Worm (Caenorhabditis elegans) whole organism, L1 larva: Measurements from ENCODE around the gene W01B6.5.
A peak's percentile ranks its signal among the peaks of the same experiment; 100 is the strongest.

Experiments used
- C04F5.9 ChIP-seq: sonication (generic microtip); optimal IDR thresholded peaks from 2 replicates; lab custom pipeline; 2016; ENCODE audit warnings: missing genetic modification characterization, missing compliant biosample characterization
- Y116A8C.19 ChIP-seq: sonication (generic microtip); optimal IDR thresholded peaks from 2 replicates; lab custom pipeline; 2016; ENCODE audit warnings: missing compliant biosample characterization, missing genetic modification characterization, borderline replicate concordance
- aha-1 ChIP-seq: fragments of 150-350 bp; optimal IDR thresholded peaks from 2 replicates; lab custom pipeline; 2014; ENCODE audit warnings: missing biosample characterization, missing genetic modification characterization
- ceh-90 ChIP-seq: sonication (generic microtip); optimal IDR thresholded peaks from 2 replicates; lab custom pipeline; 2016; ENCODE audit warnings: missing genetic modification characterization, missing compliant biosample characterization
- dpl-1 ChIP-seq, 3 experiments: fragments of 150-350 bp in 2 of 3; sonication (generic microtip) in 1 of 3; optimal IDR thresholded peaks; 2 replicates each; lab custom pipeline; 2014 to 2017; ENCODE audit warnings: missing biosample characterization in 3 of 3, missing genetic modification characterization in 3 of 3, missing genetic modification reagents in 3 of 3
- dsc-1 ChIP-seq: sonication (generic microtip); optimal IDR thresholded peaks from 2 replicates; lab custom pipeline; 2016; ENCODE audit warnings: mild to moderate bottlenecking, missing genetic modification characterization, missing compliant biosample characterization
- efl-1 ChIP-seq, 4 experiments: fragments of 150-350 bp; optimal IDR thresholded peaks in 3 of 4; peaks in 1 of 4; 1 replicate in 1 of 4; 2 replicates in 3 of 4; lab custom pipeline; 2014; ENCODE audit warnings: missing biosample characterization in 2 of 4, missing genetic modification characterization in 2 of 4, missing genetic modification reagents in 2 of 4
- egl-27 ChIP-seq, 2 experiments: fragments of 150-350 bp in 1 of 2; sonication (generic microtip); optimal IDR thresholded peaks; 3 replicates each; lab custom pipeline; 2017 to 2018; ENCODE audit warnings: missing biosample characterization in 2 of 2, missing genetic modification characterization in 2 of 2, missing genetic modification reagents in 2 of 2
- elt-2 ChIP-seq: sonication (generic microtip); optimal IDR thresholded peaks from 2 replicates; lab custom pipeline; 2016; ENCODE audit warnings: missing genetic modification characterization, mild to moderate bottlenecking, inconsistent platforms, missing compliant biosample characterization, missing genetic modification reagents
- elt-3 ChIP-seq, 6 experiments: fragments of 150-350 bp in 1 of 6; sonication (generic microtip); optimal IDR thresholded peaks; 2 replicates each; lab custom pipeline; 2017 to 2018; ENCODE audit warnings: missing biosample characterization in 6 of 6, missing genetic modification characterization in 6 of 6, inconsistent platforms in 1 of 6
- fkh-10 ChIP-seq: sonication (generic microtip); optimal IDR thresholded peaks from 2 replicates; lab custom pipeline; 2017; ENCODE audit warnings: missing biosample characterization, missing genetic modification reagents, missing genetic modification characterization
- fos-1 ChIP-seq: fragments of 150-350 bp; optimal IDR thresholded peaks from 2 replicates; lab custom pipeline; 2014; ENCODE audit warnings: missing biosample characterization, missing genetic modification characterization
- jun-1 ChIP-seq: fragments of 150-350 bp; optimal IDR thresholded peaks from 2 replicates; lab custom pipeline; 2014; ENCODE audit warnings: missing biosample characterization, missing genetic modification reagents, missing genetic modification characterization
- lin-14 ChIP-seq: fragments of 200-800 bp; sonication (Bioruptor generic); optimal IDR thresholded peaks from 2 replicates; lab custom pipeline; 2018; ENCODE audit warnings: mild to moderate bottlenecking, missing genetic modification characterization, moderate library complexity, missing compliant biosample characterization
- lin-15B ChIP-seq: fragments of 150-350 bp; sonication (generic microtip); optimal IDR thresholded peaks from 3 replicates; lab custom pipeline; 2014; ENCODE audit warnings: missing biosample characterization, missing genetic modification characterization
- lin-35 ChIP-seq, 2 experiments: fragments of 150-350 bp; optimal IDR thresholded peaks; 2 replicates each; lab custom pipeline; 2014; ENCODE audit warnings: missing biosample characterization in 2 of 2, missing genetic modification characterization in 2 of 2, missing genetic modification reagents in 2 of 2
- lin-39 ChIP-seq: fragments of 150-350 bp; optimal IDR thresholded peaks from 2 replicates; lab custom pipeline; 2014; ENCODE audit warnings: missing biosample characterization, missing genetic modification reagents, missing genetic modification characterization
- lir-3 ChIP-seq: sonication (generic microtip); optimal IDR thresholded peaks from 2 replicates; lab custom pipeline; 2016; ENCODE audit warnings: mild to moderate bottlenecking, missing genetic modification characterization, moderate library complexity, missing compliant biosample characterization; ENCODE audit not compliant: poor library complexity
- mab-9 ChIP-seq: fragments of 200-800 bp; sonication (Bioruptor generic); IDR thresholded peaks from 2 replicates; pipeline ENCODE4 v1.3.6; 2022; ENCODE audit warnings: missing genetic modification reagents, missing genetic modification characterization, missing compliant biosample characterization
- mdl-1 ChIP-seq, 2 experiments: fragments of 150-350 bp; optimal IDR thresholded peaks; 2 replicates each; lab custom pipeline; 2014 to 2017; ENCODE audit warnings: missing biosample characterization in 2 of 2, missing genetic modification characterization in 2 of 2, inconsistent platforms in 1 of 2
- mep-1 ChIP-seq: fragments of 150-350 bp; optimal IDR thresholded peaks from 2 replicates; lab custom pipeline; 2014; ENCODE audit warnings: missing biosample characterization, missing genetic modification characterization
- nhr-12 ChIP-seq: sonication (generic microtip); optimal IDR thresholded peaks from 2 replicates; lab custom pipeline; 2017; ENCODE audit warnings: missing biosample characterization, missing genetic modification characterization
- nhr-237 ChIP-seq: fragments of 150-350 bp; optimal IDR thresholded peaks from 2 replicates; lab custom pipeline; 2014; ENCODE audit warnings: missing biosample characterization, missing genetic modification characterization
- nhr-28 ChIP-seq: fragments of 150-350 bp; optimal IDR thresholded peaks from 2 replicates; lab custom pipeline; 2014; ENCODE audit warnings: missing biosample characterization, missing genetic modification characterization
- nhr-71 ChIP-seq: sonication (generic microtip); optimal IDR thresholded peaks from 2 replicates; lab custom pipeline; 2016; ENCODE audit warnings: mild to moderate bottlenecking, missing genetic modification characterization, moderate library complexity, missing compliant biosample characterization
- nhr-76 ChIP-seq: sonication (generic microtip); optimal IDR thresholded peaks from 2 replicates; lab custom pipeline; 2017; ENCODE audit warnings: missing biosample characterization, missing genetic modification characterization
- nhr-77 ChIP-seq: fragments of 150-350 bp; optimal IDR thresholded peaks from 2 replicates; lab custom pipeline; 2014; ENCODE audit warnings: missing biosample characterization, missing genetic modification characterization
- pax-3 ChIP-seq: fragments of 200-800 bp; sonication (Bioruptor generic); optimal IDR thresholded peaks from 2 replicates; lab custom pipeline; 2018; ENCODE audit warnings: mild to moderate bottlenecking, missing genetic modification characterization, moderate library complexity, missing compliant biosample characterization
- snpc-4 ChIP-seq: fragments of 150-350 bp; optimal IDR thresholded peaks from 2 replicates; lab custom pipeline; 2014; ENCODE audit warnings: missing biosample characterization, missing genetic modification characterization
- snu-23 ChIP-seq: sonication (generic microtip); optimal IDR thresholded peaks from 2 replicates; lab custom pipeline; 2016; ENCODE audit warnings: missing genetic modification characterization, missing compliant biosample characterization
- sptf-1 ChIP-seq: fragments of 150-350 bp; optimal IDR thresholded peaks from 2 replicates; lab custom pipeline; 2014; ENCODE audit warnings: missing biosample characterization, missing genetic modification characterization
- sup-37 ChIP-seq: fragments of 200-800 bp; sonication (Bioruptor generic); optimal IDR thresholded peaks from 2 replicates; lab custom pipeline; 2018; ENCODE audit warnings: mild to moderate bottlenecking, missing genetic modification characterization, missing compliant biosample characterization
- swsn-7 ChIP-seq: sonication (generic microtip); optimal IDR thresholded peaks from 2 replicates; lab custom pipeline; 2016; ENCODE audit warnings: missing genetic modification characterization, missing compliant biosample characterization
- unc-130 ChIP-seq: fragments of 150-350 bp; optimal IDR thresholded peaks from 2 replicates; lab custom pipeline; 2017; ENCODE audit warnings: missing biosample characterization, missing genetic modification characterization, inconsistent platforms
- xbp-1 ChIP-seq: sonication (generic microtip); optimal IDR thresholded peaks from 2 replicates; lab custom pipeline; 2016; ENCODE audit warnings: missing genetic modification characterization, missing compliant biosample characterization
- zag-1 ChIP-seq: fragments of 150-350 bp; optimal IDR thresholded peaks from 2 replicates; lab custom pipeline; 2014; ENCODE audit warnings: missing biosample characterization, missing genetic modification characterization
- zip-4 ChIP-seq: fragments of 200-800 bp; sonication (Bioruptor generic); optimal IDR thresholded peaks from 2 replicates; lab custom pipeline; 2018; ENCODE audit warnings: mild to moderate bottlenecking, missing genetic modification characterization, moderate library complexity, missing compliant biosample characterization
- ztf-11 ChIP-seq, 2 experiments: sonication (generic microtip); optimal IDR thresholded peaks; 2 replicates each; lab custom pipeline; 2016 to 2017; ENCODE audit warnings: missing genetic modification characterization in 2 of 2, missing biosample characterization in 1 of 2, missing compliant biosample characterization in 1 of 2

Gene W01B6.5

ce11 chrIV:10062728-10063127 is 13.3 kb upstream of the W01B6.5 start, which contains the start of gene ipla-7 (continued):
- TF ChIP-seq mep-1 (no peak), lin-14 (GFP tag; lab: Kevin White, UChicago) (peak; percentile 80), nhr-71 (tag; lab: Kevin White, UChicago) (peak; percentile 51), mab-9 (GFP tag; lab: Robert Waterston, UW) (no peak), fos-1 (tag; lab: Kevin White, UChicago) (no peak), dsc-1 (no peak), nhr-77 (no peak), jun-1 (tag; lab: Kevin White, UChicago) (no peak), swsn-7 (tag; lab: Kevin White, UChicago) (peak; percentile 20), C04F5.9 (tag; lab: Kevin White, UChicago) (no peak), elt-3 (tag; optimal IDR thresholded peaks at IDR 0.05; lab: Kevin White, UChicago) (no peak), lin-35 (GFP tag; optimal IDR thresholded peaks at IDR 0.05; lab: Kevin White, UChicago) (peak in 1 of 2 experiments; percentile 11), nhr-28 (tag; lab: Kevin White, UChicago) (no peak), nhr-76 (tag; lab: Kevin White, UChicago) (no peak), egl-27 (tag; optimal IDR thresholded peaks at IDR 0.05; lab: Kevin White, UChicago) (no peak), sptf-1 (tag; lab: Kevin White, UChicago) (no peak), snpc-4 (tag; lab: Kevin White, UChicago) (no peak), lin-15B (tag; lab: Kevin White, UChicago) (no peak), ztf-11 (tag; optimal IDR thresholded peaks at IDR 0.05; lab: Kevin White, UChicago) (no peak), dpl-1 (GFP tag; optimal IDR thresholded peaks at IDR 0.05; lab: Kevin White, UChicago) (peak in 1 of 3 experiments; percentile 20), aha-1 (tag; lab: Kevin White, UChicago) (no peak), zip-4 (GFP tag; lab: Kevin White, UChicago) (no peak), unc-130 (tag; lab: Kevin White, UChicago) (no peak), zag-1 (tag; lab: Kevin White, UChicago) (no peak)

- peak; percentile 82 for TF ChIP-seq dsc-1
- no peak for TF ChIP-seq efl-1 (optimal IDR thresholded peaks at IDR 0.05; lab: Kevin White, UChicago)
- TF ChIP-seq efl-1 (GFP tag; optimal IDR thresholded peaks at IDR 0.05 in 1 of 2; lab: Kevin White, UChicago): peak in 1 of 2 experiments; percentile 68
- no peak for TF ChIP-seq fos-1 (tag; lab: Kevin White, UChicago)
Measured at ce11 chrIV:10063941-10064340, 12.1 kb upstream of the W01B6.5 start.

ce11 chrIV:10065159-10065558 is 10.8 kb upstream of the W01B6.5 start:
- TF ChIP-seq lir-3 (tag; lab: Kevin White, UChicago) (no peak), nhr-237 (tag; lab: Kevin White, UChicago) (no peak), elt-2 (tag; lab: Kevin White, UChicago) (no peak), nhr-12 (tag; lab: Kevin White, UChicago) (no peak), ceh-90 (tag; lab: Kevin White, UChicago) (no peak), xbp-1 (tag; lab: Kevin White, UChicago) (no peak), Y116A8C.19 (no peak), lin-14 (GFP tag; lab: Kevin White, UChicago) (peak; percentile 52), sup-37 (no peak), mab-9 (GFP tag; lab: Robert Waterston, UW) (no peak), mdl-1 (tag; optimal IDR thresholded peaks at IDR 0.05; lab: Kevin White, UChicago) (no peak), zip-4 (GFP tag; lab: Kevin White, UChicago) (no peak), fkh-10 (GFP tag; lab: Kevin White, UChicago) (no peak), snu-23 (GFP tag; lab: Kevin White, UChicago) (no peak), lin-39 (peak; percentile 62), pax-3 (tag; lab: Kevin White, UChicago) (no peak)
